Worm (Caenorhabditis elegans): ENCODE data around the gene penr-1.
A peak's percentile ranks its signal among the peaks of the same experiment; 100 is the strongest.

ce11 chrV:5314104-5314503 lies 44.8 kb downstream of the penr-1 start, which contains the start of gene C10G8.2:
- TF ChIP-seq unc-62 (GFP tag; optimal IDR thresholded peaks at IDR 0.05 in 1 of 2) = peak in 1 of 2 experiments; percentile 50
- no peak for TF ChIP-seq unc-62 (tag; optimal IDR thresholded peaks at IDR 0.05)
- TF ChIP-seq zag-1 (tag; optimal IDR thresholded peaks at IDR 0.05) = no peak
- no peak for TF ChIP-seq nhr-77 (tag; optimal IDR thresholded peaks at IDR 0.05)
- no peak for TF ChIP-seq ZK546.5 (tag; optimal IDR thresholded peaks at IDR 0.05)
- TF ChIP-seq ZK337.2 (GFP tag; IDR thresholded peaks at IDR 0.05) = no peak
- no peak for TF ChIP-seq jun-1 (tag; optimal IDR thresholded peaks at IDR 0.05)
- TF ChIP-seq nhr-6 (tag; optimal IDR thresholded peaks at IDR 0.05) = no peak
- no peak for TF ChIP-seq rbr-2 (tag; optimal IDR thresholded peaks at IDR 0.05)
- TF ChIP-seq ceh-44 (GFP tag; IDR thresholded peaks at IDR 0.05) = no peak
- TF ChIP-seq ceh-82 (tag; optimal IDR thresholded peaks at IDR 0.05) = no peak

All from whole organism, L4 larva.